Worm (Caenorhabditis elegans) whole organism, midembryonic: ENCODE measurements around the gene ced-7.

ENCODE experiments used
- flt-1 ChIP-seq: fragments of 200-800 bp; sonication (Bioruptor generic); IDR thresholded peaks from 2 replicates; pipeline ENCODE4 v1.3.6; 2022; ENCODE audit warnings: missing genetic modification characterization, missing compliant biosample characterization
- ztf-23 ChIP-seq: fragments of 200-800 bp; sonication (Bioruptor generic); IDR thresholded peaks from 2 replicates; pipeline ENCODE4 v1.3.6; 2022; ENCODE audit warnings: missing genetic modification reagents, missing genetic modification characterization, missing compliant biosample characterization

DNA sequence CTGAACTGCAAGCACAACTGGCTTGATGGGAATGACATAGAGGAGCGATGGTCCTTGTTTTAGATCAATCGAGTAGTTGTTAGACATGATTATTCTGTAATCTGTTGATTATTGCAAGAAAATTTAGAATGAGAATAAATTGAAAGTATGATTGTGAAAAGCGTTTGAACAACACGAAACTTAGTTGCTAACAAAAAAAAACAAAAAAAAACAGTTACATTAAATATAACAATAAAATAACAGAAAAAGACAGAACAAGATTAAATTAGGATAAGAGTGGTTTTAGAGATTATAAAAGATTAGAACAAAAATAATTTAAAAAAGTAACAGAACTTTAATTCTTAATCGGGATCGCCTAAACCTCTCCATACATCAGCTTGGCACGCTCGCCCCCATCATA lies 16.7 kb downstream of the ced-7 start, which contains the start of gene C48B4.9:
- TF ChIP-seq ztf-23 (no peak), flt-1 (GFP tag; lab: Robert Waterston, UW) (no peak)
